Worm (Caenorhabditis elegans): Measurements from ENCODE around the gene F15A4.10.

DNA sequence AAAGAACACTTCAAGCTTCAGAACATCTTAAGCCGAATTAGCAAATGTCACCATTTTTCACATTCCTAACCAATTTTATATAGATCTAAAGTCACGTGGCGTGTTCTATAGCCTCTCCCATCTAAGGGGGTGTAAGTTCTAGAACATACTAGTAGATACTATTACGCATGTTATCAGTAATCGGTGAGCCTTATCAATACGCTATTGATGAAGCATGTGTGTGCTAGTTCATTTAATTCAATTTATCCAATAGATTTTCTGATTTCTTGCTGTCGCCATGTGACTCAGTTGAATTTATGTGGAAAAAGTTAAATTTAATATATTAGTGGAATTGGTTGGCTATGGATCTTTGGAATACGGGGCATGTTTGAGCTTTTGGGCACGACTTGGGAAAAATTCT, 21.6 kb upstream of the F15A4.10 start:
- TF ChIP-seq flt-1 (GFP tag; IDR thresholded peaks at IDR 0.05) (no peak), cog-1 (tag; optimal IDR thresholded peaks at IDR 0.05) (no peak), T22C8.4 (GFP tag; IDR thresholded peaks at IDR 0.05) (no peak), ztf-23 (GFP tag; IDR thresholded peaks at IDR 0.05) (no peak), klf-2 (GFP tag; conservative IDR thresholded peaks at IDR 0.05) (no peak)

Data from whole organism, midembryonic.